Fruit fly (Drosophila melanogaster) whole organism, embryonic: Measurements from ENCODE around the gene CG13029.

Source experiments
- ATbp ChIP-seq: fragments of 200-800 bp; sonication (Bioruptor generic); optimal IDR thresholded peaks from 2 replicates; lab custom pipeline; 2017; ENCODE audit warnings: missing biosample characterization, mild to moderate bottlenecking, missing genetic modification characterization, missing genetic modification reagents
- Bdp1 ChIP-seq: fragments of 200-800 bp; sonication (Bioruptor generic); optimal IDR thresholded peaks from 3 replicates; lab custom pipeline; 2016; ENCODE audit warnings: missing biosample characterization, missing genetic modification characterization
- CG10147 ChIP-seq: fragments of 200-800 bp; sonication (Bioruptor generic); optimal IDR thresholded peaks from 2 replicates; lab custom pipeline; 2019; ENCODE audit warnings: missing biosample characterization, mild to moderate bottlenecking, missing genetic modification characterization, moderate library complexity
- CG10209 ChIP-seq: fragments of 200-800 bp; sonication (Bioruptor generic); optimal IDR thresholded peaks from 3 replicates; lab custom pipeline; 2017; ENCODE audit warnings: missing biosample characterization, mild to moderate bottlenecking, missing genetic modification characterization, missing genetic modification reagents
- CG11398 ChIP-seq: fragments of 200-800 bp; sonication (Bioruptor generic); optimal IDR thresholded peaks from 2 replicates; lab custom pipeline; 2016; ENCODE audit warnings: missing biosample characterization, missing genetic modification characterization
- CG11695 ChIP-seq: fragments of 200-800 bp; sonication (Bioruptor generic); IDR thresholded peaks from 3 replicates; pipeline ENCODE4 v1.3.6; 2022; ENCODE audit warnings: missing biosample characterization, missing genetic modification characterization
- CG12744 ChIP-seq: fragments of 200-800 bp; sonication (Bioruptor generic); optimal IDR thresholded peaks from 2 replicates; lab custom pipeline; 2016; ENCODE audit warnings: missing biosample characterization, missing genetic modification characterization
- CG13424 ChIP-seq: fragments of 200-800 bp; sonication (Bioruptor generic); optimal IDR thresholded peaks from 2 replicates; lab custom pipeline; 2019; ENCODE audit warnings: missing biosample characterization, mild to moderate bottlenecking, missing genetic modification characterization, moderate library complexity
- CG14014 ChIP-seq: fragments of 200-800 bp; sonication (Bioruptor generic); IDR thresholded peaks from 2 replicates; pipeline ENCODE4 v1.3.6; 2022; ENCODE audit warnings: missing biosample characterization, missing genetic modification characterization
- CG14050 ChIP-seq: fragments of 200-800 bp; sonication (Bioruptor generic); IDR thresholded peaks from 3 replicates; pipeline ENCODE4 v1.3.6; 2022; ENCODE audit warnings: missing biosample characterization, missing genetic modification characterization
- CG15269 ChIP-seq: fragments of 200-800 bp; sonication (Bioruptor generic); optimal IDR thresholded peaks from 2 replicates; lab custom pipeline; 2018; ENCODE audit warnings: missing biosample characterization, mild to moderate bottlenecking, missing genetic modification characterization, moderate library complexity
- CG15601 ChIP-seq: fragments of 200-800 bp; sonication (Bioruptor generic); optimal IDR thresholded peaks from 3 replicates; lab custom pipeline; 2019; ENCODE audit warnings: missing biosample characterization, mild to moderate bottlenecking, missing genetic modification characterization, moderate library complexity
- CG1647 ChIP-seq: fragments of 200-800 bp; sonication (Bioruptor generic); optimal IDR thresholded peaks from 3 replicates; lab custom pipeline; 2016; ENCODE audit warnings: missing biosample characterization, missing genetic modification characterization
- CG17186 ChIP-seq: fragments of 200-800 bp; sonication (Bioruptor generic); optimal IDR thresholded peaks from 3 replicates; lab custom pipeline; 2017; ENCODE audit warnings: missing biosample characterization, missing genetic modification reagents, missing genetic modification characterization
- CG17361 ChIP-seq: fragments of 200-800 bp; sonication (Bioruptor generic); IDR thresholded peaks from 3 replicates; pipeline ENCODE4 v1.3.6; 2022; ENCODE audit warnings: missing biosample characterization, missing genetic modification characterization
- CG2678 ChIP-seq: fragments of 200-800 bp; sonication (Bioruptor generic); optimal IDR thresholded peaks from 3 replicates; lab custom pipeline; 2019; ENCODE audit warnings: missing biosample characterization, mild to moderate bottlenecking, missing genetic modification characterization, moderate library complexity
- CG32767 ChIP-seq: fragments of 200-800 bp; sonication (Bioruptor generic); IDR thresholded peaks from 2 replicates; pipeline ENCODE4 v1.3.6; 2022; ENCODE audit warnings: missing biosample characterization, missing genetic modification characterization
- CG3407 ChIP-seq: fragments of 200-800 bp; sonication (Bioruptor generic); optimal IDR thresholded peaks from 2 replicates; lab custom pipeline; 2018; ENCODE audit warnings: missing biosample characterization, mild to moderate bottlenecking, missing genetic modification characterization
- CG5180 ChIP-seq: fragments of 200-800 bp; sonication (Bioruptor generic); optimal IDR thresholded peaks from 3 replicates; lab custom pipeline; 2017; ENCODE audit warnings: missing biosample characterization, missing genetic modification characterization, mild to moderate bottlenecking, moderate library complexity, missing genetic modification reagents
- CG6854 ChIP-seq: fragments of 200-800 bp; sonication (Bioruptor generic); optimal IDR thresholded peaks from 3 replicates; lab custom pipeline; 2017; ENCODE audit warnings: missing biosample characterization, mild to moderate bottlenecking, missing genetic modification characterization
- CG7786 ChIP-seq: fragments of 200-800 bp; sonication (Bioruptor generic); optimal IDR thresholded peaks from 2 replicates; lab custom pipeline; 2016; ENCODE audit warnings: missing biosample characterization, missing genetic modification characterization
- CG7963 ChIP-seq: fragments of 200-800 bp; sonication (Bioruptor generic); IDR thresholded peaks from 3 replicates; pipeline ENCODE4 v1.3.6; 2022; ENCODE audit warnings: missing biosample characterization, missing genetic modification characterization; ENCODE audit not compliant: partially characterized antibody
- CG9932 ChIP-seq: fragments of 200-800 bp; sonication (Bioruptor generic); IDR thresholded peaks from 2 replicates; pipeline ENCODE4 v1.3.6; 2022; ENCODE audit warnings: missing biosample characterization, missing genetic modification characterization
- Hr51 ChIP-seq, 2 experiments: fragments of 200-800 bp; sonication (Bioruptor generic); optimal IDR thresholded peaks; 2 replicates in 1 of 2; 3 replicates in 1 of 2; lab custom pipeline; 2016 to 2018; ENCODE audit warnings: missing biosample characterization in 2 of 2, missing genetic modification characterization in 2 of 2, mild to moderate bottlenecking in 1 of 2, moderate library complexity in 1 of 2
- Hsf ChIP-seq: fragments of 200-800 bp; sonication (Bioruptor generic); optimal IDR thresholded peaks from 3 replicates; lab custom pipeline; 2016; ENCODE audit warnings: missing biosample characterization, missing genetic modification characterization
- MBD-R2 ChIP-seq: fragments of 200-800 bp; sonication (Bioruptor generic); IDR thresholded peaks from 2 replicates; pipeline ENCODE4 v1.3.6; 2022; ENCODE audit warnings: missing biosample characterization, missing genetic modification characterization
- Oaz ChIP-seq: fragments of 200-800 bp; sonication (Bioruptor generic); IDR thresholded peaks from 2 replicates; pipeline ENCODE4 v1.3.6; 2022; ENCODE audit warnings: missing biosample characterization, missing genetic modification characterization
- Rfx ChIP-seq: fragments of 200-800 bp; sonication (Bioruptor generic); IDR thresholded peaks from 2 replicates; pipeline ENCODE4 v1.3.6; 2022; ENCODE audit warnings: missing biosample characterization, missing genetic modification characterization
- Spps ChIP-seq: fragments of 200-800 bp; sonication (Bioruptor generic); optimal IDR thresholded peaks from 2 replicates; lab custom pipeline; 2018; ENCODE audit warnings: missing biosample characterization, mild to moderate bottlenecking, missing genetic modification characterization
- Trl ChIP-seq, 3 experiments: fragments of >200 bp in 2 of 3; fragments of 200-800 bp in 1 of 3; sonication (Bioruptor generic) in 1 of 3; optimal IDR thresholded peaks; 2 replicates in 1 of 3; 3 replicates in 2 of 3; lab custom pipeline; 2016 to 2017; ENCODE audit warnings: missing biosample characterization in 1 of 3, missing genetic modification characterization in 1 of 3
- Vsx1 ChIP-seq: fragments of 200-800 bp; sonication (Bioruptor generic); optimal IDR thresholded peaks from 2 replicates; lab custom pipeline; 2017; ENCODE audit warnings: missing biosample characterization, mild to moderate bottlenecking, missing genetic modification characterization, missing genetic modification reagents
- ato ChIP-seq: fragments of 200-800 bp; sonication (Bioruptor generic); IDR thresholded peaks from 2 replicates; pipeline ENCODE4 v1.3.6; 2022; ENCODE audit warnings: missing biosample characterization, missing genetic modification characterization; ENCODE audit not compliant: partially characterized antibody
- cg ChIP-seq: fragments of 200-800 bp; sonication (Bioruptor generic); optimal IDR thresholded peaks from 3 replicates; lab custom pipeline; 2019; ENCODE audit warnings: missing biosample characterization, mild to moderate bottlenecking, missing genetic modification characterization, moderate library complexity
- chn ChIP-seq: fragments of 200-800 bp; sonication (Bioruptor generic); optimal IDR thresholded peaks from 2 replicates; lab custom pipeline; 2016; ENCODE audit warnings: missing biosample characterization, missing genetic modification characterization
- dati ChIP-seq: fragments of 200-800 bp; sonication (Bioruptor generic); IDR thresholded peaks from 2 replicates; pipeline ENCODE4 v1.3.6; 2022; ENCODE audit warnings: missing biosample characterization, missing genetic modification characterization
- esg ChIP-seq: fragments of 200-800 bp; sonication (Bioruptor generic); conservative IDR thresholded peaks from 2 replicates; pipeline ENCODE4 v1.3.6; 2022; ENCODE audit warnings: missing biosample characterization, missing genetic modification characterization
- hb ChIP-seq: fragments of 200-800 bp; sonication (Bioruptor generic); IDR thresholded peaks from 3 replicates; pipeline ENCODE4 v1.3.6; 2022; ENCODE audit warnings: missing biosample characterization, missing genetic modification characterization; ENCODE audit not compliant: partially characterized antibody
- lola ChIP-seq, 3 experiments: fragments of >200 bp in 2 of 3; fragments of 200-800 bp in 1 of 3; sonication (Bioruptor generic) in 1 of 3; optimal IDR thresholded peaks; 2 replicates each; lab custom pipeline; 2017 to 2019; ENCODE audit warnings: missing biosample characterization in 3 of 3, missing genetic modification characterization in 3 of 3, mild to moderate bottlenecking in 1 of 3, moderate library complexity in 1 of 3
- mld ChIP-seq: fragments of 200-800 bp; sonication (Bioruptor generic); IDR thresholded peaks from 3 replicates; pipeline ENCODE4 v1.3.6; 2022; ENCODE audit warnings: missing biosample characterization, missing genetic modification characterization; ENCODE audit not compliant: partially characterized antibody
- nerfin-2 ChIP-seq: fragments of 200-800 bp; sonication (Bioruptor generic); IDR thresholded peaks from 2 replicates; pipeline ENCODE4 v1.3.6; 2022; ENCODE audit warnings: missing biosample characterization, missing genetic modification characterization; ENCODE audit not compliant: partially characterized antibody
- org-1 ChIP-seq: fragments of 200-800 bp; sonication (Bioruptor generic); optimal IDR thresholded peaks from 2 replicates; lab custom pipeline; 2017; ENCODE audit warnings: missing biosample characterization, missing genetic modification characterization
- phol ChIP-seq: fragments of 200-800 bp; sonication (Bioruptor generic); optimal IDR thresholded peaks from 3 replicates; lab custom pipeline; 2018; ENCODE audit warnings: missing biosample characterization, mild to moderate bottlenecking, missing genetic modification characterization, moderate library complexity
- prd ChIP-seq, 3 experiments: fragments of >200 bp in 2 of 3; fragments of 200-800 bp in 1 of 3; sonication (Bioruptor generic) in 1 of 3; optimal IDR thresholded peaks in 2 of 3; IDR thresholded peaks in 1 of 3; 2 replicates in 2 of 3; 3 replicates in 1 of 3; pipeline versions ENCODE4 v1.3.6 to Lab custom; 2017 to 2022; ENCODE audit warnings: missing biosample characterization in 1 of 3, missing genetic modification characterization in 1 of 3
- ro ChIP-seq: fragments of 200-800 bp; sonication (Bioruptor generic); IDR thresholded peaks from 2 replicates; pipeline ENCODE4 v1.3.6; 2022; ENCODE audit warnings: missing biosample characterization, missing genetic modification characterization
- row ChIP-seq: fragments of 200-800 bp; sonication (Bioruptor generic); IDR thresholded peaks from 3 replicates; pipeline ENCODE4 v1.3.6; 2022; ENCODE audit warnings: missing biosample characterization, missing genetic modification characterization
- seq ChIP-seq: fragments of 200-800 bp; sonication (Bioruptor generic); IDR thresholded peaks from 2 replicates; pipeline ENCODE4 v1.3.6; 2022; ENCODE audit warnings: missing biosample characterization, missing genetic modification characterization
- tap ChIP-seq: fragments of 200-800 bp; optimal IDR thresholded peaks from 3 replicates; lab custom pipeline; 2019; ENCODE audit warnings: missing biosample characterization, mild to moderate bottlenecking, missing genetic modification characterization, moderate library complexity
- tin ChIP-seq: fragments of 200-800 bp; sonication (Bioruptor generic); optimal IDR thresholded peaks from 3 replicates; lab custom pipeline; 2016; ENCODE audit warnings: missing biosample characterization, missing genetic modification characterization
- unc-4 ChIP-seq: fragments of 200-800 bp; sonication (Bioruptor generic); IDR thresholded peaks from 2 replicates; pipeline ENCODE4 v1.3.6; 2022; ENCODE audit warnings: missing biosample characterization, missing genetic modification characterization; ENCODE audit not compliant: partially characterized antibody

Gene CG13029

DNA sequence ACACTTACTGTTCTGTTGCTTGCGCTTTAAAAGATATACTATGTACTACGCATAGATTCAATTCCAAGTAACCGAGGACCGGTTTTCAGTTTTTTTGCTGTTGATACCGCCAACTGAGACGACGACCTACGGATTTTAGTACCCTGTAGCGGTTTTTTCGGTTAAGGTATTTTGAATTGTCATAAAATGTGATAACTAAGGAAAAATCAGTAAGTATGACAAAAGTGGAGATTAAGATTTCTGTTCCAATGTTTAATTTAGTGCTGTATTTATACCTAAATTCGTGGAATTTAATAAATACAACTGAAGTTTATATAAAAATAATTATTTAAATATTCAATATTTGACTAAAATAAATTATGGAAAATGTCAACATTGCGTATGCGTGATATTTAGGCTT lies 20.7 kb downstream of the CG13029 start (continued):
- TF ChIP-seq unc-4 (no peak), Trl (optimal IDR thresholded peaks at IDR 0.05; lab: Kevin White, UChicago) (no peak), Trl (GFP tag; optimal IDR thresholded peaks at IDR 0.05; lab: Kevin White, UChicago) (no peak), dati (GFP tag; lab: Robert Waterston, UW) (no peak), org-1 (no peak), Oaz (GFP tag; lab: Robert Waterston, UW) (no peak), CG6854 (GFP tag; lab: Kevin White, UChicago) (no peak), CG17361 (GFP tag; lab: Robert Waterston, UW) (0 out of 3 replicates have a peak, but pooled peaks have one; percentile 22), tap (tag; lab: Kevin White, UChicago) (no peak), CG5180 (GFP tag; lab: Kevin White, UChicago) (no peak), CG10209 (GFP tag; lab: Kevin White, UChicago) (no peak), Bdp1 (no peak), lola (GFP tag; optimal IDR thresholded peaks at IDR 0.05; lab: Kevin White, UChicago) (no peak), CG3407 (no peak), CG9932 (GFP tag; lab: Robert Waterston, UW) (peak; percentile 41; the same call in 1 of the 2 replicates), CG32767 (no peak), MBD-R2 (GFP tag; lab: Robert Waterston, UW) (no peak), CG15601 (tag; lab: Kevin White, UChicago) (no peak), chn (no peak), mld (GFP tag; lab: Robert Waterston, UW) (no peak), CG17186 (GFP tag; lab: Kevin White, UChicago) (no peak), CG13424 (peak; percentile 16), Hsf (GFP tag; lab: Kevin White, UChicago) (no peak), CG14050 (no peak), Rfx (0 out of 2 replicates have a peak, but pooled peaks have one; percentile 16), cg (no peak), CG11695 (GFP tag; lab: Robert Waterston, UW) (no peak), CG11398 (GFP tag; lab: Kevin White, UChicago) (no peak), CG7786 (GFP tag; lab: Kevin White, UChicago) (no peak), Spps (tag; lab: Kevin White, UChicago) (no peak), nerfin-2 (no peak), phol (no peak), hb (GFP tag; lab: Robert Waterston, UW) (no peak), Hr51 (GFP tag; optimal IDR thresholded peaks at IDR 0.05; lab: Kevin White, UChicago) (peak in 1 of 2 experiments; percentile 50), ATbp (GFP tag; lab: Kevin White, UChicago) (no peak), esg (no peak), CG12744 (no peak), CG7963 (GFP tag; lab: Robert Waterston, UW) (no peak), prd (optimal IDR thresholded peaks at IDR 0.05; lab: Kevin White, UChicago) (no peak), prd (GFP tag; IDR thresholded peaks at IDR 0.05; lab: Robert Waterston, UW) (no peak), seq (GFP tag; lab: Robert Waterston, UW) (no peak), CG14014 (GFP tag; lab: Robert Waterston, UW) (no peak), CG1647 (GFP tag; lab: Kevin White, UChicago) (no peak), Vsx1 (no peak), tin (GFP tag; lab: Kevin White, UChicago) (no peak), ro (GFP tag; lab: Robert Waterston, UW) (no peak), CG15269 (tag; lab: Kevin White, UChicago) (peak; percentile 14), CG10147 (GFP tag; lab: Kevin White, UChicago) (no peak), row (peak; percentile 26; the same call in 1 of the 3 replicates), ato (GFP tag; lab: Robert Waterston, UW) (no peak), CG2678 (tag; lab: Kevin White, UChicago) (peak; percentile 42)
